Worm (Caenorhabditis elegans) whole organism, early embryonic: ENCODE data around the gene nsy-1.

ENCODE experiments used
- F13C5.2 ChIP-seq: sonication (generic microtip); optimal IDR thresholded peaks from 2 replicates; lab custom pipeline; 2017; ENCODE audit warnings: mild to moderate bottlenecking, missing genetic modification characterization, inconsistent platforms, missing compliant biosample characterization
- aly-1 ChIP-seq: sonication (generic microtip); optimal IDR thresholded peaks from 2 replicates; lab custom pipeline; 2016; ENCODE audit warnings: missing genetic modification characterization, missing compliant biosample characterization
- ama-1 ChIP-seq: fragments of 150-350 bp; optimal IDR thresholded peaks from 2 replicates; lab custom pipeline; 2014
- ceh-36 ChIP-seq: sonication (generic microtip); optimal IDR thresholded peaks from 2 replicates; lab custom pipeline; 2016; ENCODE audit warnings: missing genetic modification characterization, inconsistent platforms, missing compliant biosample characterization
- ets-7 ChIP-seq: sonication (generic microtip); optimal IDR thresholded peaks from 2 replicates; lab custom pipeline; 2016; ENCODE audit warnings: missing genotype, missing genetic modification characterization, missing compliant biosample characterization
- flt-1 ChIP-seq: fragments of 200-800 bp; sonication (Bioruptor generic); IDR thresholded peaks from 2 replicates; pipeline ENCODE4 v1.3.6; 2022; ENCODE audit warnings: missing genetic modification characterization, missing compliant biosample characterization
- hmbx-1 ChIP-seq: sonication (generic microtip); optimal IDR thresholded peaks from 2 replicates; lab custom pipeline; 2016; ENCODE audit warnings: mild to moderate bottlenecking, missing genetic modification characterization, missing compliant biosample characterization
- hmg-4 ChIP-seq: fragments of 200-800 bp; sonication (Bioruptor generic); optimal IDR thresholded peaks from 2 replicates; lab custom pipeline; 2018; ENCODE audit warnings: mild to moderate bottlenecking, missing genetic modification characterization, missing compliant biosample characterization
- hnd-1 ChIP-seq: sonication (generic microtip); optimal IDR thresholded peaks from 2 replicates; lab custom pipeline; 2016; ENCODE audit warnings: missing genetic modification characterization, missing compliant biosample characterization
- pes-1 ChIP-seq: fragments of 200-800 bp; sonication (Bioruptor generic); IDR thresholded peaks from 2 replicates; pipeline ENCODE4 v1.3.6; 2022; ENCODE audit warnings: missing genetic modification reagents, missing genetic modification characterization, missing compliant biosample characterization
- scrt-1 ChIP-seq: fragments of 200-800 bp; sonication (Bioruptor generic); IDR thresholded peaks from 2 replicates; pipeline ENCODE4 v1.3.6; 2022; ENCODE audit warnings: missing genetic modification characterization, missing compliant biosample characterization
- tbx-11 ChIP-seq: fragments of 200-800 bp; sonication (Bioruptor generic); IDR thresholded peaks from 2 replicates; pipeline ENCODE4 v1.3.6; 2022; ENCODE audit warnings: missing genetic modification characterization, missing compliant biosample characterization
- tra-4 ChIP-seq: sonication (generic microtip); optimal IDR thresholded peaks from 2 replicates; lab custom pipeline; 2017; ENCODE audit warnings: missing genetic modification characterization, missing compliant biosample characterization

DNA sequence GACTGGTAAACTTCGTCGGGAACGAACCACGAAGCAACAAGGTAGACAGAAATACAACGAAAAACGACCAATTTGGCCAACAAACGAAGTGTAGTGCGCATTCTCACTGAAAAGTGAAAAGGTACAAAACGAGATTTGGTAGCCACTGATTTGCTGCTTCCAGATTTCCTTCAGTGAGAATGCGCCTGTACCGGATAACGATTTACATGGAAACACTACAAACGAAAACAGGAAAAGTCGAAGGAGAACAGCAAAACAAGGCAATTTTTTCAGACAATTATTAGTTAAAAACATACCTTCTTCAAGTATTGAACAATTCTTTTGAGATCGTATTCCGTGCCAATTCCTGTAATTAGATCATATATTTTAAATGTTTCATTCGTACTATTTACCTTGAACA, 29.6 kb upstream of the nsy-1 start, which contains the start of gene pigb-1:
- TF ChIP-seq tra-4 (tag; lab: Kevin White, UChicago): no peak
- no peak for TF ChIP-seq ama-1
- TF ChIP-seq scrt-1 (GFP tag; lab: Robert Waterston, UW): no peak
- TF ChIP-seq ets-7 (tag; lab: Kevin White, UChicago): no peak
- no peak for TF ChIP-seq hnd-1 (tag; lab: Kevin White, UChicago)
- TF ChIP-seq flt-1 (GFP tag; lab: Robert Waterston, UW): no peak
- no peak for TF ChIP-seq pes-1
- no peak for TF ChIP-seq aly-1 (tag; lab: Kevin White, UChicago)
- TF ChIP-seq ceh-36 (tag; lab: Kevin White, UChicago): no peak
- no peak for TF ChIP-seq tbx-11 (GFP tag; lab: Robert Waterston, UW)
- TF ChIP-seq F13C5.2 (tag; lab: Kevin White, UChicago): no peak
- no peak for TF ChIP-seq hmbx-1
- TF ChIP-seq hmg-4: no peak
